Fruit fly (Drosophila melanogaster): Measurements from ENCODE around the gene RpL3.

Gene RpL3

dm6 chr3R:11243951-11244660, 22.4 kb downstream of the RpL3 start, which contains the start of the genes CG17734 and CG5214 (continued):
- TF ChIP-seq dpn (GFP tag; optimal IDR thresholded peaks at IDR 0.05): peak; percentile 0 to 54
- no peak for TF ChIP-seq nom (GFP tag; optimal IDR thresholded peaks at IDR 0.05)
- TF ChIP-seq CG30431 (GFP tag; optimal IDR thresholded peaks at IDR 0.05): no peak
- TF ChIP-seq az2 (GFP tag; optimal IDR thresholded peaks at IDR 0.05): peak; percentile 7
- no peak for TF ChIP-seq peb (GFP tag; IDR thresholded peaks at IDR 0.05)
- no peak for TF ChIP-seq gsb-n (tag; optimal IDR thresholded peaks at IDR 0.05)
- peak; percentile 66 for TF ChIP-seq hbn (GFP tag; IDR thresholded peaks at IDR 0.05; ENCODE audit: partially characterized antibody)
- no peak for TF ChIP-seq Oaz (GFP tag; IDR thresholded peaks at IDR 0.05)
- no peak; the same call in none of the 3 replicates for TF ChIP-seq knrl (GFP tag; IDR thresholded peaks at IDR 0.05; ENCODE audit: partially characterized antibody)
- TF ChIP-seq CG7987 (GFP tag; optimal IDR thresholded peaks at IDR 0.05): no peak
- no peak for TF ChIP-seq eve (GFP tag; optimal IDR thresholded peaks at IDR 0.05)
- no peak for TF ChIP-seq Med (GFP tag)
- no peak for TF ChIP-seq stwl (tag; optimal IDR thresholded peaks at IDR 0.05)
- TF ChIP-seq Hsf (GFP tag; optimal IDR thresholded peaks at IDR 0.05): peak; percentile 44
- TF ChIP-seq D19B (GFP tag; optimal IDR thresholded peaks at IDR 0.05): no peak
- no peak for TF ChIP-seq tll (GFP tag; optimal IDR thresholded peaks at IDR 0.05)
- TF ChIP-seq BtbVII (GFP tag; optimal IDR thresholded peaks at IDR 0.05): no peak
- no peak for TF ChIP-seq Hey (tag; optimal IDR thresholded peaks at IDR 0.05)
- no peak for TF ChIP-seq D (optimal IDR thresholded peaks at IDR 0.05)
- TF ChIP-seq D (GFP tag; optimal IDR thresholded peaks at IDR 0.05): no peak
- TF ChIP-seq CG3847 (GFP tag; IDR thresholded peaks at IDR 0.05): no peak
- TF ChIP-seq scrt (GFP tag; optimal IDR thresholded peaks at IDR 0.05): no peak
- no peak for TF ChIP-seq CG3163 (GFP tag; optimal IDR thresholded peaks at IDR 0.05)
- TF ChIP-seq bab2 (GFP tag; optimal IDR thresholded peaks at IDR 0.05): no peak
- TF ChIP-seq CG31224 (GFP tag; IDR thresholded peaks at IDR 0.05): no peak
- TF ChIP-seq disco-r (GFP tag; optimal IDR thresholded peaks at IDR 0.05): no peak
- TF ChIP-seq tin (GFP tag; optimal IDR thresholded peaks at IDR 0.05): no peak
- no peak for TF ChIP-seq Atf-2 (GFP tag; optimal IDR thresholded peaks at IDR 0.05)
- no peak for TF ChIP-seq tup (GFP tag; optimal IDR thresholded peaks at IDR 0.05)
- TF ChIP-seq ind (GFP tag; optimal IDR thresholded peaks at IDR 0.05): no peak
- no peak for TF ChIP-seq corto (GFP tag; optimal IDR thresholded peaks at IDR 0.05)
- no peak for TF ChIP-seq so (GFP tag; IDR thresholded peaks at IDR 0.05)

DNA sequence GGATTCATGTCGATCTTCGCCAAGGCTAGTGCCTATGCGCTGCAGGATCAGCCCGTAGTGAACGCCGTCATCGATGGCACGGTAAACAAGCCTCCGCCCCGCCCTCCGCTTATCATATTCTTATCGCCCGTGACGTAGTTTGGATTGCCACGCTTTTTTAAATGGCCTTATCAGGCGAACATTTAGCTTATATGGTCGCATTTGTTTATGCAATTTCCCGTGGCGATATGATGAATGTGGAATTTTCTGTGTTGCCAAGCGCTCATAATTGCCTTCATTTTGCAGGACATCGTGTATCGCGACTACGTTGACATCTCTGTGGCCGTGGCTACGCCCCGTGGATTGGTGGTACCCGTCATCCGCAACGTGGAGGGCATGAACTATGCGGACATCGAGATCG, 24.1 kb downstream of the RpL3 start:
- TF ChIP-seq row (GFP tag; IDR thresholded peaks at IDR 0.05) (no peak), exex (tag; optimal IDR thresholded peaks at IDR 0.05) (peak; percentile 63)

dm6 chr3R:11246865-11247264, 25.2 kb downstream of the RpL3 start:
- TF ChIP-seq exex (tag; optimal IDR thresholded peaks at IDR 0.05) (peak; percentile 95), disco-r (GFP tag; optimal IDR thresholded peaks at IDR 0.05) (no peak)

- TF ChIP-seq cg (GFP tag; optimal IDR thresholded peaks at IDR 0.05) (peak; percentile 68), Nf-YC (tag; optimal IDR thresholded peaks at IDR 0.05) (peak; percentile 66), CG31224 (GFP tag; IDR thresholded peaks at IDR 0.05) (no peak), gcm (GFP tag; optimal IDR thresholded peaks at IDR 0.05) (no peak), Ets65A (GFP tag) (peak; percentile 10), vnd (GFP tag; IDR thresholded peaks at IDR 0.05; ENCODE audit: partially characterized antibody) (no peak), bsh (GFP tag; optimal IDR thresholded peaks at IDR 0.05) (no peak), inv (GFP tag; IDR thresholded peaks at IDR 0.05; ENCODE audit: partially characterized antibody) (no peak), Nf-YB (GFP tag; optimal IDR thresholded peaks at IDR 0.05) (peak; percentile 33)
Measured at dm6 chr3R:11253768-11254167, 32.1 kb downstream of the RpL3 start.
